Worm (Caenorhabditis elegans): Measurements from ENCODE around the gene F49F1.11.

DNA sequence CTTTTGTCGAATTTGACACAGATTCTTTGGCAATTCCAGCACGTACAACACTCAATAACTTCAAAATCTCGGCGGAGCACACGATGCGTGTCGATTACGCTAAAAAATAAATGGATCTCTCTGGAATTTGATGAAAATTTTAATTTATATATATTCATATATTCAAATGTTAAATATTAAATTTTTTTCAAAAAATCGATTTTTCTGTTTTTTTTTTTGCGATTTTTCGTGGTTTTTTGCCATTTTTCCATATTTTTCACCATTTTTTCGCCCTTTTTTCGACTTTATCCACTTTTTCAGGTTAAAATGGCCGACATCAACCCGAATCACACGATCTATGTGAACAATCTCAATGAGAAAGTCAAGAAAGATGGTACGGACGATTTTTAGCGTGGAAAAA lies 32.6 kb upstream of the F49F1.11 start, which contains the start of gene rnp-3:
- TF ChIP-seq ceh-82 (tag; optimal IDR thresholded peaks at IDR 0.05) (no peak), dpl-1 (GFP tag; optimal IDR thresholded peaks at IDR 0.05) (no peak), lin-13 (GFP tag; optimal IDR thresholded peaks at IDR 0.05) (no peak)

Measured in whole organism, L4 larva.